Fruit fly (Drosophila melanogaster): ENCODE data around the gene CG33235.

DNA sequence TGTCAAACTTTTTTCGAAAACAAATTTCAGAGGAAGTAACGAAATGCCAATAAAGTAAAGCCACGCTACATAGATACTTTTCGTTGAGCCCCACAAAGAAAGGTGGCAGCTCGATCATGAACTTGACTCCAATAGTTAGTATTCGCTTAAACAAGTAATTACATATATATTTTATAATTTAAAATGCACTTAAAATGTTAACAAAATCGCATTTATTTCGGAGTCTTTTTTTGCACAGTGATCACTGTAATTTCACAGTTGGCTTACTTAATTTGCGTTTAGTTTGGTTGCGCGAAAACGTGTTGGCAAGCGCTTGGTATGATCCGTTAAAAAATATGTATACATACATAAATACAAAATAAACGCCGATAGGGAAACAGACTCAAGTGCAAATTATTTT lies 39.7 kb downstream of the CG33235 start:
- TF ChIP-seq Sin3A (optimal IDR thresholded peaks at IDR 0.05), result no peak
- TF ChIP-seq Myc (optimal IDR thresholded peaks at IDR 0.05), result no peak
- no peak for TF ChIP-seq ttk (optimal IDR thresholded peaks at IDR 0.05)
- no peak for TF ChIP-seq insv (optimal IDR thresholded peaks at IDR 0.05)
- no peak for TF ChIP-seq h (optimal IDR thresholded peaks at IDR 0.05)
- no peak for TF ChIP-seq psq (optimal IDR thresholded peaks at IDR 0.05)
